Fruit fly (Drosophila melanogaster): Measurements from ENCODE around the gene fit.

- TF ChIP-seq Abd-B (GFP tag; optimal IDR thresholded peaks at IDR 0.05) (no peak), fru (GFP tag; optimal IDR thresholded peaks at IDR 0.05) (peak; percentile 82), Hr78 (GFP tag; optimal IDR thresholded peaks at IDR 0.05) (no peak), N (GFP tag; optimal IDR thresholded peaks at IDR 0.05) (no peak)
Measured at dm6 chr3R:21921363-21922208, 37.3 kb upstream of the fit start.

All from whole organism, wandering third instar larva.